Fruit fly (Drosophila melanogaster): Measurements from ENCODE around the gene AsnRS.

The AsnRS gene

DNA sequence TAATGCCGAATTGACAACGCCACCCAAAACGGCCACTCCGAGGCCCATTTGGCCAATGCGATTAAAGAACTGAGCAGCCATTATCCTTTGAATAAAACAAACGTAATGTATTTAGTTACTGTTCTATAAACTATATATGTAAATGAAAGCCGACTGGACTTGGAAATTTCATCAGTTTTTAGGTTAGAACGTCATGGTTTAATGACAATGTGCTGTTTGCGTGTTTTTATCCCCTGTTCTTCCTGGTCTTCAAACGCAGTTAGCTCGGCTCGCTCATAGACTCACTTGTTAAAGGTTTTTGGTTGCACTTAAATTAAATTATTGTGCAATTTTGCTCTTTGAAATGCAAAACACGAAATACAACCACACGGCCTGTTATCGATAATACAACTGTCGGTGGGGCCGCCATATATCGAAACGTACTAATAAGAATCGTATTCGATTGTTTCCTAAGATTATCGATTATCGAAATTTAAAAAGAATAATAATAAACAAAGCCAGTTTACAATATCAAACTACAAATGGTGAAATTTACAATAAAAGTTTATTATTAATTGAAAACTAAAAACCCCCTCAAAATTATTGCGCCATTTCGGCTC is 8.2 kb downstream of the AsnRS start, which contains the start of gene Phb1:
TSS of gene Phb1 (minus strand) at position 398 of the 599 bp plus-strand sequence.
- TF ChIP-seq CG11902 (GFP tag; optimal IDR thresholded peaks at IDR 0.05) (no peak), svp (GFP tag) (no peak), dsx (GFP tag; optimal IDR thresholded peaks at IDR 0.05; ENCODE audit: poor library complexity, severe bottlenecking) (no peak), cyc (GFP tag; optimal IDR thresholded peaks at IDR 0.05) (no peak), Hr39 (GFP tag; optimal IDR thresholded peaks at IDR 0.05) (no peak), CG3032 (tag; optimal IDR thresholded peaks at IDR 0.05) (no peak), dac (GFP tag; optimal IDR thresholded peaks at IDR 0.05) (no peak), Eip78C (GFP tag) (no peak), Ets21C (GFP tag; optimal IDR thresholded peaks at IDR 0.05) (no peak), acj6 (GFP tag; optimal IDR thresholded peaks at IDR 0.05) (no peak), pdm3 (GFP tag; optimal IDR thresholded peaks at IDR 0.05) (no peak)

DNA sequence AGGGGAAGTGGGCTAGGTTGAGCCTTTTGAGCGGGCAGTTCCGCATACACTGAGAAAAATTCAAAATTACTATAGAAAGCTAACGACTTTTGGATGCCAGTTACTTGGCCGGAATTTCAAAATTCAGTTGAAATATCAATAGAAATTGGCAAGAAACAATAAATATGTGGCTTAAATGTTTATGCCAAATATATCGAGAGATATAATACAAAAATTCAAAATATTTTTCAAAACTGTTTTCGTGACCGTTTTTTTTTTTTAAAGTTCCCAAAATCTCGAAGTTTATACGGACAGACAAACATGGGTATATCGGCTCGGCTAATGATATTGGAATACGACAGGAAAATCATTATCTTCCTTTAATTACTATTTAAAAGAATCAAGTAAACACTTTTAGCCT is 10.8 kb downstream of the AsnRS start:
- TF ChIP-seq CG11762 (GFP tag; optimal IDR thresholded peaks at IDR 0.05; ENCODE audit: insufficient read depth) (no peak), Sox102F (GFP tag; optimal IDR thresholded peaks at IDR 0.05) (no peak), CG11294 (GFP tag; IDR thresholded peaks at IDR 0.05) (no peak), CG16779 (tag; optimal IDR thresholded peaks at IDR 0.05) (peak; percentile 11), OdsH (GFP tag; optimal IDR thresholded peaks at IDR 0.05) (no peak), Ets21C (GFP tag; optimal IDR thresholded peaks at IDR 0.05) (no peak), CG31627 (GFP tag; optimal IDR thresholded peaks at IDR 0.05) (peak; percentile 1), CG6792 (GFP tag; optimal IDR thresholded peaks at IDR 0.05) (no peak), achi (GFP tag; optimal IDR thresholded peaks at IDR 0.05) (no peak), ss (GFP tag; optimal IDR thresholded peaks at IDR 0.05) (no peak), fd59A (GFP tag; optimal IDR thresholded peaks at IDR 0.05) (peak; percentile 15), CG10669 (GFP tag; optimal IDR thresholded peaks at IDR 0.05) (no peak), CG9139 (GFP tag; optimal IDR thresholded peaks at IDR 0.05) (no peak), fd85E (GFP tag; optimal IDR thresholded peaks at IDR 0.05) (no peak), pdm3 (GFP tag; optimal IDR thresholded peaks at IDR 0.05) (no peak), Met (GFP tag; optimal IDR thresholded peaks at IDR 0.05) (no peak), eg (GFP tag; IDR thresholded peaks at IDR 0.05) (peak; percentile 42), CG3032 (tag; optimal IDR thresholded peaks at IDR 0.05) (no peak), Sox14 (GFP tag; optimal IDR thresholded peaks at IDR 0.05) (no peak), dac (GFP tag; optimal IDR thresholded peaks at IDR 0.05) (no peak), Blimp-1 (GFP tag; optimal IDR thresholded peaks at IDR 0.05) (no peak), Hr38 (GFP tag; optimal IDR thresholded peaks at IDR 0.05) (no peak), CG10631 (GFP tag; optimal IDR thresholded peaks at IDR 0.05) (peak; percentile 56), vri (GFP tag; optimal IDR thresholded peaks at IDR 0.05) (no peak), CG7368 (GFP tag; optimal IDR thresholded peaks at IDR 0.05) (no peak), Gug (GFP tag; IDR thresholded peaks at IDR 0.05) (no peak), CG6854 (GFP tag; optimal IDR thresholded peaks at IDR 0.05) (no peak), CG1621 (tag; optimal IDR thresholded peaks at IDR 0.05) (no peak), fkh (GFP tag; optimal IDR thresholded peaks at IDR 0.05) (no peak), Hr4 (GFP tag; optimal IDR thresholded peaks at IDR 0.05) (no peak), CG15336 (GFP tag; IDR thresholded peaks at IDR 0.05) (no peak; the same call in 1 of the 2 replicates), Eip93F (GFP tag; optimal IDR thresholded peaks at IDR 0.05) (no peak), CG11902 (GFP tag; optimal IDR thresholded peaks at IDR 0.05) (no peak), topi (GFP tag; optimal IDR thresholded peaks at IDR 0.05) (no peak), salr (GFP tag; optimal IDR thresholded peaks at IDR 0.05) (no peak), CG8632 (GFP tag; optimal IDR thresholded peaks at IDR 0.05) (no peak), Smox (GFP tag; optimal IDR thresholded peaks at IDR 0.05) (no peak), CG34406 (GFP tag; optimal IDR thresholded peaks at IDR 0.05) (peak; percentile 23), lz (GFP tag; optimal IDR thresholded peaks at IDR 0.05) (peak; percentile 24), net (GFP tag; optimal IDR thresholded peaks at IDR 0.05) (no peak), svp (GFP tag) (no peak), acj6 (GFP tag; optimal IDR thresholded peaks at IDR 0.05) (peak; percentile 12), CG8319 (GFP tag; optimal IDR thresholded peaks at IDR 0.05) (no peak), esn (GFP tag; optimal IDR thresholded peaks at IDR 0.05) (peak; percentile 3), Sox15 (GFP tag; optimal IDR thresholded peaks at IDR 0.05) (no peak), Eip75B (GFP tag; optimal IDR thresholded peaks at IDR 0.05) (no peak)

All from whole organism, prepupa.